Fruit fly (Drosophila melanogaster) whole organism, pupa: ENCODE measurements around the gene CG34282.

ENCODE experiments used
- CG12605 ChIP-seq: fragments of 200-800 bp; sonication (Bioruptor generic); IDR thresholded peaks from 2 replicates; pipeline ENCODE4 v1.3.6; 2022; ENCODE audit warnings: missing biosample characterization, missing genetic modification characterization
- CG14655 ChIP-seq: fragments of 200-800 bp; sonication (Bioruptor generic); optimal IDR thresholded peaks from 3 replicates; lab custom pipeline; 2017; ENCODE audit warnings: mild to moderate bottlenecking, missing biosample characterization, missing genetic modification reagents, missing genetic modification characterization
- CG8159 ChIP-seq: fragments of 200-800 bp; sonication (Bioruptor generic); optimal IDR thresholded peaks from 3 replicates; lab custom pipeline; 2018; ENCODE audit warnings: missing biosample characterization, mild to moderate bottlenecking, missing genetic modification characterization, moderate library complexity
- CG8301 ChIP-seq: fragments of 200-800 bp; sonication (Bioruptor generic); optimal IDR thresholded peaks from 2 replicates; lab custom pipeline; 2018; ENCODE audit warnings: missing biosample characterization, mild to moderate bottlenecking, missing genetic modification characterization
- D1 ChIP-seq: fragments of 200-800 bp; sonication (Bioruptor generic); optimal IDR thresholded peaks from 2 replicates; lab custom pipeline; 2018; ENCODE audit warnings: missing biosample characterization, mild to moderate bottlenecking, missing genetic modification characterization, moderate library complexity
- Pif1A ChIP-seq: fragments of 200-800 bp; sonication (Bioruptor generic); optimal IDR thresholded peaks from 3 replicates; lab custom pipeline; 2016; ENCODE audit warnings: missing biosample characterization, missing genetic modification characterization
- Pif1B ChIP-seq: fragments of 200-800 bp; sonication (Bioruptor generic); optimal IDR thresholded peaks from 3 replicates; lab custom pipeline; 2016; ENCODE audit warnings: missing biosample characterization, missing genetic modification characterization
- fd96Ca ChIP-seq: fragments of 200-800 bp; sonication (Bioruptor generic); IDR thresholded peaks from 3 replicates; pipeline ENCODE4 v1.3.6; 2022; ENCODE audit warnings: missing biosample characterization, missing genetic modification characterization
- rn ChIP-seq: fragments of 200-800 bp; sonication (Bioruptor generic); IDR thresholded peaks from 2 replicates; pipeline ENCODE4 v1.3.6; 2022; ENCODE audit warnings: missing biosample characterization, missing genetic modification characterization

DNA sequence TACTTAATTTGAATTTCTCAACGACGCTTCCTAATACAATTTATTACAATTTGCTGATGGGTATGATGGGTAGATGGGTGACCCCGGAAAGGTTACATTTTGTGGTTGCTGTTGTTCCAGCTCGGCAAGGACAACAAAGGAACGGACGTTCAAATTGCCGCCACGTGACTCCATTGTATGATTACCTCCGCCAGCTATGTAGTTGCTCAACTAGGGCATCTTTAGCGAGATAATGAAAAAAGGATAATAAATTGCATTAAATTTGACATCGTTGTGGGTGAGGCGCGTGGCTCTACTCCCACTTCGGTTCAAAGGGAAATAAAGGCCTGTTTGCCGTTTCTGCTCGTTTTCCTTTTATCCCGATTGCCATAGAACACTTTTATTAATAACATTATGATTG is 26.3 kb downstream of the CG34282 start:
- TF ChIP-seq CG8159 (no peak), CG14655 (GFP tag; lab: Kevin White, UChicago) (no peak), CG12605 (GFP tag; lab: Robert Waterston, UW) (no peak), rn (GFP tag; lab: Robert Waterston, UW) (no peak), Pif1B (GFP tag; lab: Kevin White, UChicago) (no peak), D1 (no peak), fd96Ca (GFP tag; lab: Robert Waterston, UW) (no peak), Pif1A (GFP tag; lab: Kevin White, UChicago) (no peak), CG8301 (tag; lab: Kevin White, UChicago) (no peak)
